Fruit fly (Drosophila melanogaster) whole organism, embryonic: ENCODE results near the gene Glg1.

Experiments used
- CG10267 ChIP-seq: fragments of 200-800 bp; sonication (Bioruptor generic); optimal IDR thresholded peaks from 2 replicates; lab custom pipeline; 2018; ENCODE audit warnings: missing biosample characterization, mild to moderate bottlenecking, missing genetic modification characterization, moderate library complexity
- CG1233 ChIP-seq: fragments of 200-800 bp; sonication (Bioruptor generic); optimal IDR thresholded peaks from 4 replicates; lab custom pipeline; 2018; ENCODE audit warnings: missing biosample characterization, mild to moderate bottlenecking, missing genetic modification characterization
- CG13424 ChIP-seq: fragments of 200-800 bp; sonication (Bioruptor generic); optimal IDR thresholded peaks from 2 replicates; lab custom pipeline; 2019; ENCODE audit warnings: missing biosample characterization, mild to moderate bottlenecking, missing genetic modification characterization, moderate library complexity
- CG13775 ChIP-seq: fragments of 200-800 bp; sonication (Bioruptor generic); optimal IDR thresholded peaks from 3 replicates; lab custom pipeline; 2017; ENCODE audit warnings: missing biosample characterization, mild to moderate bottlenecking, missing genetic modification characterization
- CG14710 ChIP-seq: fragments of 200-800 bp; sonication (Bioruptor generic); optimal IDR thresholded peaks from 3 replicates; lab custom pipeline; 2019; ENCODE audit warnings: missing biosample characterization, mild to moderate bottlenecking, missing genetic modification characterization, moderate library complexity
- CG17359 ChIP-seq: fragments of 200-800 bp; sonication (Bioruptor generic); optimal IDR thresholded peaks from 3 replicates; lab custom pipeline; 2018; ENCODE audit warnings: missing biosample characterization, mild to moderate bottlenecking, missing genetic modification characterization, moderate library complexity
- CG2116 ChIP-seq: fragments of 200-800 bp; sonication (Bioruptor generic); optimal IDR thresholded peaks from 3 replicates; lab custom pipeline; 2018; ENCODE audit warnings: missing biosample characterization, mild to moderate bottlenecking, missing genetic modification characterization
- CG31388 ChIP-seq: fragments of 200-800 bp; sonication (Bioruptor generic); optimal IDR thresholded peaks from 2 replicates; lab custom pipeline; 2016; ENCODE audit warnings: missing biosample characterization, missing genetic modification characterization
- CG33213 ChIP-seq: fragments of 200-800 bp; sonication (Bioruptor generic); optimal IDR thresholded peaks from 3 replicates; lab custom pipeline; 2016; ENCODE audit warnings: missing biosample characterization, missing genetic modification characterization
- CG4282 ChIP-seq: fragments of 200-800 bp; sonication (Bioruptor generic); optimal IDR thresholded peaks from 2 replicates; lab custom pipeline; 2016; ENCODE audit warnings: missing biosample characterization, missing genetic modification characterization
- CG4328 ChIP-seq: fragments of 200-800 bp; sonication (Bioruptor generic); optimal IDR thresholded peaks from 3 replicates; lab custom pipeline; 2017; ENCODE audit warnings: missing biosample characterization, missing genetic modification reagents, missing genetic modification characterization
- CG4730 ChIP-seq: fragments of 200-800 bp; sonication (Bioruptor generic); IDR thresholded peaks from 2 replicates; pipeline ENCODE4 v1.3.6; 2022; ENCODE audit warnings: missing biosample characterization, missing genetic modification characterization
- CG5245 ChIP-seq: fragments of 200-800 bp; sonication (Bioruptor generic); optimal IDR thresholded peaks from 3 replicates; lab custom pipeline; 2016; ENCODE audit warnings: missing biosample characterization, missing genetic modification characterization
- CG7357 ChIP-seq: fragments of 200-800 bp; sonication (Bioruptor generic); IDR thresholded peaks from 3 replicates; pipeline ENCODE4 v1.3.6; 2022; ENCODE audit warnings: missing biosample characterization, missing genetic modification characterization
- CG7556 ChIP-seq: fragments of 200-800 bp; sonication (Bioruptor generic); optimal IDR thresholded peaks from 2 replicates; lab custom pipeline; 2017; ENCODE audit warnings: missing biosample characterization, mild to moderate bottlenecking, missing genetic modification characterization
- CG9797 ChIP-seq: fragments of 200-800 bp; sonication (Bioruptor generic); optimal IDR thresholded peaks from 3 replicates; lab custom pipeline; 2018; ENCODE audit warnings: missing biosample characterization, mild to moderate bottlenecking, missing genetic modification characterization
- CHES-1-like ChIP-seq: fragments of 200-800 bp; sonication (Bioruptor generic); optimal IDR thresholded peaks from 2 replicates; lab custom pipeline; 2016; ENCODE audit warnings: missing biosample characterization, missing genetic modification characterization
- Camta ChIP-seq: fragments of 200-800 bp; sonication (Bioruptor generic); optimal IDR thresholded peaks from 2 replicates; lab custom pipeline; 2016; ENCODE audit warnings: missing biosample characterization, missing genetic modification characterization
- CoRest ChIP-seq: fragments of 200-800 bp; sonication (Bioruptor generic); optimal IDR thresholded peaks from 3 replicates; lab custom pipeline; 2018; ENCODE audit warnings: missing biosample characterization, mild to moderate bottlenecking, missing genetic modification characterization, moderate library complexity
- Deaf1 ChIP-seq: fragments of 200-800 bp; optimal IDR thresholded peaks from 3 replicates; lab custom pipeline; 2019; ENCODE audit warnings: missing biosample characterization, mild to moderate bottlenecking, missing genetic modification characterization, moderate library complexity
- Dfd ChIP-seq, 2 experiments: fragments of >200 bp; optimal IDR thresholded peaks; 2 replicates each; lab custom pipeline; 2017; ENCODE audit warnings: missing biosample characterization in 2 of 2, missing genetic modification characterization in 2 of 2
- Fer1 ChIP-seq: fragments of 200-800 bp; sonication (Bioruptor generic); optimal IDR thresholded peaks from 2 replicates; lab custom pipeline; 2017; ENCODE audit warnings: missing biosample characterization, mild to moderate bottlenecking, missing genetic modification characterization
- H15 ChIP-seq: fragments of 200-800 bp; sonication (Bioruptor generic); IDR thresholded peaks from 3 replicates; pipeline ENCODE4 v1.3.6; 2022; ENCODE audit warnings: missing biosample characterization, missing genetic modification characterization
- H2.0 ChIP-seq: fragments of 200-800 bp; sonication (Bioruptor generic); IDR thresholded peaks from 2 replicates; pipeline ENCODE4 v1.3.6; 2022; ENCODE audit warnings: missing biosample characterization, missing genetic modification characterization
- Hr3 ChIP-seq: fragments of 200-800 bp; sonication (Bioruptor generic); optimal IDR thresholded peaks from 3 replicates; lab custom pipeline; 2016; ENCODE audit warnings: missing biosample characterization, missing genetic modification characterization
- MTF-1 ChIP-seq: fragments of 200-800 bp; sonication (Bioruptor generic); optimal IDR thresholded peaks from 2 replicates; lab custom pipeline; 2018; ENCODE audit warnings: missing biosample characterization, mild to moderate bottlenecking, missing genetic modification characterization, borderline replicate concordance
- Myb ChIP-seq: fragments of 200-800 bp; sonication (Bioruptor generic); optimal IDR thresholded peaks from 2 replicates; lab custom pipeline; 2016; ENCODE audit warnings: missing biosample characterization, missing genetic modification characterization
- NC2α ChIP-seq: fragments of 200-800 bp; sonication (Bioruptor generic); optimal IDR thresholded peaks from 2 replicates; lab custom pipeline; 2016; ENCODE audit warnings: missing biosample characterization, missing genetic modification characterization
- Poxn ChIP-seq: fragments of 200-800 bp; sonication (Bioruptor generic); IDR thresholded peaks from 2 replicates; pipeline ENCODE4 v1.3.6; 2022; ENCODE audit warnings: missing biosample characterization, missing genetic modification characterization
- Sox100B ChIP-seq: fragments of 200-800 bp; sonication (Bioruptor generic); optimal IDR thresholded peaks from 3 replicates; lab custom pipeline; 2018; ENCODE audit warnings: missing biosample characterization, mild to moderate bottlenecking, missing genetic modification characterization
- Stat92E ChIP-seq, 3 experiments: fragments of >200 bp in 2 of 3; fragments of 200-800 bp in 1 of 3; sonication (Bioruptor generic) in 1 of 3; optimal IDR thresholded peaks; 2 replicates each; lab custom pipeline; 2017 to 2019; ENCODE audit warnings: missing biosample characterization in 3 of 3, missing genetic modification characterization in 3 of 3, mild to moderate bottlenecking in 1 of 3, moderate library complexity in 1 of 3
- TFAM ChIP-seq: fragments of 200-800 bp; sonication (Bioruptor generic); optimal IDR thresholded peaks from 2 replicates; lab custom pipeline; 2017; ENCODE audit warnings: missing biosample characterization, missing genetic modification characterization, inconsistent platforms
- az2 ChIP-seq: fragments of 200-800 bp; sonication (Bioruptor generic); optimal IDR thresholded peaks from 3 replicates; lab custom pipeline; 2016; ENCODE audit warnings: missing biosample characterization, missing genetic modification characterization
- chinmo ChIP-seq: fragments of 200-800 bp; sonication (Bioruptor generic); IDR thresholded peaks from 4 replicates; pipeline ENCODE4 v1.3.6; 2022; ENCODE audit warnings: missing biosample characterization, missing genetic modification characterization; ENCODE audit not compliant: partially characterized antibody
- chm ChIP-seq: fragments of 200-800 bp; sonication (Bioruptor generic); IDR thresholded peaks from 2 replicates; pipeline ENCODE4 v1.3.6; 2022; ENCODE audit warnings: missing biosample characterization, missing genetic modification characterization
- crol ChIP-seq: fragments of 200-800 bp; sonication (Bioruptor generic); IDR thresholded peaks from 2 replicates; pipeline ENCODE4 v1.3.6; 2022; ENCODE audit warnings: missing biosample characterization, missing genetic modification characterization
- eve ChIP-seq, 2 experiments: fragments of >200 bp; optimal IDR thresholded peaks; 2 replicates each; lab custom pipeline; 2017; ENCODE audit warnings: missing biosample characterization in 2 of 2, missing genetic modification characterization in 2 of 2
- fd3F ChIP-seq: fragments of 200-800 bp; sonication (Bioruptor generic); optimal IDR thresholded peaks from 2 replicates; lab custom pipeline; 2018; ENCODE audit warnings: missing biosample characterization, mild to moderate bottlenecking, missing genetic modification characterization, moderate library complexity
- fu2 ChIP-seq: fragments of 200-800 bp; sonication (Bioruptor generic); optimal IDR thresholded peaks from 2 replicates; lab custom pipeline; 2016; ENCODE audit warnings: missing biosample characterization, missing genetic modification characterization
- gem ChIP-seq: fragments of 200-800 bp; sonication (Bioruptor generic); optimal IDR thresholded peaks from 2 replicates; lab custom pipeline; 2019; ENCODE audit warnings: missing biosample characterization, mild to moderate bottlenecking, missing genetic modification characterization, moderate library complexity
- onecut ChIP-seq: fragments of 200-800 bp; sonication (Bioruptor generic); IDR thresholded peaks from 2 replicates; pipeline ENCODE4 v1.3.6; 2022; ENCODE audit warnings: missing biosample characterization, missing genetic modification characterization
- schlank ChIP-seq: fragments of 200-800 bp; sonication (Bioruptor generic); optimal IDR thresholded peaks from 2 replicates; lab custom pipeline; 2018; ENCODE audit warnings: missing biosample characterization, mild to moderate bottlenecking, missing genetic modification characterization
- slp2 ChIP-seq: fragments of 200-800 bp; sonication (Bioruptor generic); optimal IDR thresholded peaks from 2 replicates; lab custom pipeline; 2016; ENCODE audit warnings: missing biosample characterization, missing genetic modification characterization
- sna ChIP-seq: fragments of 200-800 bp; sonication (Bioruptor generic); IDR thresholded peaks from 2 replicates; pipeline ENCODE4 v1.3.6; 2022; ENCODE audit warnings: missing biosample characterization, missing genetic modification characterization; ENCODE audit not compliant: partially characterized antibody
- ssp ChIP-seq: fragments of 200-800 bp; sonication (Bioruptor generic); IDR thresholded peaks from 2 replicates; pipeline ENCODE4 v1.3.6; 2022; ENCODE audit warnings: missing biosample characterization, missing genetic modification characterization
- tio ChIP-seq: fragments of 200-800 bp; sonication (Bioruptor generic); optimal IDR thresholded peaks from 2 replicates; lab custom pipeline; 2017; ENCODE audit warnings: missing biosample characterization, missing genetic modification characterization, inconsistent platforms
- tll ChIP-seq, 2 experiments: fragments of 200-800 bp in 1 of 2; fragments of >200 bp in 1 of 2; sonication (Bioruptor generic) in 1 of 2; optimal IDR thresholded peaks; 2 replicates each; lab custom pipeline; 2017 to 2019; ENCODE audit warnings: missing biosample characterization in 2 of 2, missing genetic modification characterization in 2 of 2, mild to moderate bottlenecking in 1 of 2, moderate library complexity in 1 of 2
- tna ChIP-seq: fragments of 200-800 bp; sonication (Bioruptor generic); IDR thresholded peaks from 2 replicates; pipeline ENCODE4 v1.3.6; 2022; ENCODE audit warnings: missing biosample characterization, missing genetic modification characterization; ENCODE audit not compliant: partially characterized antibody
- vnd ChIP-seq: fragments of 200-800 bp; sonication (Bioruptor generic); IDR thresholded peaks from 3 replicates; pipeline ENCODE4 v1.3.6; 2022; ENCODE audit warnings: missing biosample characterization, missing genetic modification characterization; ENCODE audit not compliant: partially characterized antibody

Gene Glg1

DNA sequence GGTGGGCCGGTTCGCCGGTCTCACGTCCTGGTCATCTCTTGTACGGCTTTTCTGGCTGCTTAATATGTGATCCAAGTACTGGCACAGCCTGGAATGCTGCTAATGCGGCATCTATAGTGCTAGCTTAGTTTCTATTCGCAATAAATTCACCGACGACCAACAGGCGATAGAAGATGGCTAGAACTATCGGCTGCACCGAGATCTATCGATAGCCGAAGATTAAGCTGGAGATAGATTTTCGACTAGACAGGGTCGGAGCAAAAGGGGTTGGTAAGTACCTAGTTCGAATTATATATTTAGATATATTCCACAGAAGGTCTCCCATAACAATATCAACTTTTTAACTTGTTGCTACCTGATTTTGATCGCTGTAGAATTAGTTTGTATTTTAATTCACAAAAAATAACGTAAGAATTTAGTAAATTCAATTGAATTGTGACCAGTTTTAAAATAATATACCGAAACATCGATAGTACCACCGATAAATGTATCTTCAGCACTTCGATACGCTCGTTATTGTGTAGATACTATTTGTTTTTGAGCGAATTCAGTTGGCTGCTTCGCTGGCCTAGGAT lies at the start of gene Glg1, which contains the start of gene M6 (continued):
- no peak for TF ChIP-seq CG4730 (GFP tag; lab: Robert Waterston, UW)
- TF ChIP-seq NC2α (GFP tag; lab: Kevin White, UChicago): peak; percentile 5
- TF ChIP-seq Camta (GFP tag; lab: Kevin White, UChicago): peak; percentile 34
- peak; percentile 69 for TF ChIP-seq az2 (GFP tag; lab: Kevin White, UChicago)
- TF ChIP-seq tio (GFP tag; lab: Kevin White, UChicago): no peak
- 0 out of 2 replicates have a peak, but pooled peaks have one; percentile 25 for TF ChIP-seq crol (GFP tag; lab: Robert Waterston, UW)
- TF ChIP-seq H15 (GFP tag; lab: Robert Waterston, UW): peak; percentile 29; the same call in 1 of the 3 replicates
- peak; percentile 70 for TF ChIP-seq Myb (GFP tag; lab: Kevin White, UChicago)
- peak; percentile 29 for TF ChIP-seq CG33213 (GFP tag; lab: Kevin White, UChicago)
- TF ChIP-seq tll (GFP tag; optimal IDR thresholded peaks at IDR 0.05; lab: Kevin White, UChicago): peak in 1 of 2 experiments; percentile 30
- no peak for TF ChIP-seq Poxn
- TF ChIP-seq H2.0 (GFP tag; lab: Robert Waterston, UW): peak; percentile 46
- peak; percentile 29 for TF ChIP-seq CG4282
- TF ChIP-seq sna (GFP tag; lab: Robert Waterston, UW): peak; percentile 95
- peak; percentile 80 for TF ChIP-seq CG2116 (GFP tag; lab: Kevin White, UChicago)
- peak; percentile 44 for TF ChIP-seq CG1233
- TF ChIP-seq CG13424 (tag; lab: Kevin White, UChicago): peak; percentile 74
- TF ChIP-seq CG13775: peak; percentile 72
- peak; percentile 82 for TF ChIP-seq gem (tag; lab: Kevin White, UChicago)
- TF ChIP-seq CG7357 (GFP tag; lab: Robert Waterston, UW): peak; percentile 46; the same call in 1 of the 3 replicates
- TF ChIP-seq Deaf1 (tag; lab: Kevin White, UChicago): peak; percentile 59
- peak; percentile 42 for TF ChIP-seq Sox100B (GFP tag; lab: Kevin White, UChicago)
- no peak for TF ChIP-seq MTF-1 (GFP tag; lab: Kevin White, UChicago)
- peak; percentile 94 for TF ChIP-seq tna (GFP tag; lab: Robert Waterston, UW)
- TF ChIP-seq Dfd (GFP tag; optimal IDR thresholded peaks at IDR 0.05; lab: Kevin White, UChicago): no peak
- TF ChIP-seq vnd (GFP tag; lab: Robert Waterston, UW): peak; percentile 93
- TF ChIP-seq fu2 (GFP tag; lab: Kevin White, UChicago): peak; percentile 51
- TF ChIP-seq Stat92E (GFP tag; optimal IDR thresholded peaks at IDR 0.05; lab: Kevin White, UChicago): peak in 1 of 3 experiments; percentile 53
- TF ChIP-seq chm (GFP tag; lab: Robert Waterston, UW): peak; percentile 46; the same call in 1 of the 2 replicates
- no peak for TF ChIP-seq eve (GFP tag; optimal IDR thresholded peaks at IDR 0.05; lab: Kevin White, UChicago)
- TF ChIP-seq CG5245 (GFP tag; lab: Kevin White, UChicago): no peak
- peak; percentile 70 for TF ChIP-seq CG10267 (tag; lab: Kevin White, UChicago)
- TF ChIP-seq schlank (tag; lab: Kevin White, UChicago): no peak
- peak; percentile 71 for TF ChIP-seq Hr3 (GFP tag; lab: Kevin White, UChicago)
- peak; percentile 61 for TF ChIP-seq CG7556 (GFP tag; lab: Kevin White, UChicago)
- peak; percentile 83 for TF ChIP-seq CG14710 (tag; lab: Kevin White, UChicago)
- peak; percentile 2 for TF ChIP-seq slp2 (GFP tag; lab: Kevin White, UChicago)
- TF ChIP-seq fd3F (GFP tag; lab: Kevin White, UChicago): peak; percentile 38
- peak; percentile 58 for TF ChIP-seq onecut (GFP tag; lab: Robert Waterston, UW)
- no peak for TF ChIP-seq TFAM
- peak; percentile 37 for TF ChIP-seq CG9797
- TF ChIP-seq CG17359: peak; percentile 40
- TF ChIP-seq CG4328 (GFP tag; lab: Kevin White, UChicago): peak; percentile 29
- peak; percentile 93; the same call in 3 of the 4 replicates for TF ChIP-seq chinmo (GFP tag; lab: Robert Waterston, UW)
- TF ChIP-seq ssp (GFP tag; lab: Robert Waterston, UW): peak; percentile 44; the same call in 1 of the 2 replicates
- TF ChIP-seq CHES-1-like (GFP tag; lab: Kevin White, UChicago): peak; percentile 38
- no peak for TF ChIP-seq CG31388 (GFP tag; lab: Kevin White, UChicago)
- peak; percentile 73 for TF ChIP-seq Fer1 (GFP tag; lab: Kevin White, UChicago)
- peak; percentile 83 for TF ChIP-seq CoRest
